Worm (Caenorhabditis elegans) whole organism, late embryonic: ENCODE measurements around the gene F28H7.3.

ENCODE experiments used
- K02D7.2 ChIP-seq: sonication (generic microtip); optimal IDR thresholded peaks from 2 replicates; lab custom pipeline; 2017; ENCODE audit warnings: mild to moderate bottlenecking, missing genetic modification characterization, missing compliant biosample characterization
- ceh-24 ChIP-seq: sonication (generic microtip); optimal IDR thresholded peaks from 2 replicates; lab custom pipeline; 2016; ENCODE audit warnings: mild to moderate bottlenecking, missing genetic modification characterization, missing compliant biosample characterization
- lin-11 ChIP-seq: fragments of 200-800 bp; sonication (Bioruptor generic); optimal IDR thresholded peaks from 2 replicates; lab custom pipeline; 2018; ENCODE audit warnings: mild to moderate bottlenecking, missing genetic modification characterization, missing compliant biosample characterization
- nhr-11 ChIP-seq: fragments of 150-350 bp; optimal IDR thresholded peaks from 2 replicates; lab custom pipeline; 2014; ENCODE audit warnings: missing biosample characterization, missing genetic modification characterization
- tbx-7 ChIP-seq: sonication (generic microtip); optimal IDR thresholded peaks from 2 replicates; lab custom pipeline; 2016; ENCODE audit warnings: missing genotype, missing genetic modification characterization, missing compliant biosample characterization
- unc-42 ChIP-seq: sonication (generic microtip); optimal IDR thresholded peaks from 2 replicates; lab custom pipeline; 2016; ENCODE audit warnings: missing genotype, missing genetic modification characterization, missing compliant biosample characterization
- unc-55 ChIP-seq: sonication (generic microtip); optimal IDR thresholded peaks from 2 replicates; lab custom pipeline; 2017; ENCODE audit warnings: missing biosample characterization, missing genetic modification reagents, missing genetic modification characterization
- unc-86 ChIP-seq: sonication (generic microtip); optimal IDR thresholded peaks from 2 replicates; lab custom pipeline; 2016; ENCODE audit warnings: missing genetic modification characterization, missing compliant biosample characterization

DNA sequence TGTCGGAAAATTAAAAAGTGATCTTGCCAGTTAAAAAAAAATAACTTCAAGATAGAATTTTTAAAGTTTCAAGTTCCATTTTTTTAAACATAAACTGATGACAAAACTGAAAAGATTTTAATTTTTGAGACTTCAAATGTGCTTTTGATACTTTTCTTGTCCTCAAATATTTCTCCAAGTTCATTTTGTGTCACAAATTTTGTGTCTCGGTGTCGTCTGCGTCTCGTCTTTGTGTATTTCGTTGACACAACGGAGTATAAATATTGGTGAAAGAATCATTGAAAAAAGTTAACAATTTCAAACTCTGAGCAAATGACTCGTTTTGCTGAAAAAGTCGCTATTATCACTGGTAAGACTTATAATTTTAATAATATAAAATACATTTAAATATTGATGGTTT is 33.4 kb upstream of the F28H7.3 start, which contains the start of gene D1054.8:
- no peak for TF ChIP-seq unc-55 (GFP tag; lab: Kevin White, UChicago)
- no peak for TF ChIP-seq ceh-24 (tag; lab: Kevin White, UChicago)
- no peak for TF ChIP-seq unc-42 (tag; lab: Kevin White, UChicago)
- TF ChIP-seq unc-86 (tag; lab: Kevin White, UChicago), result no peak
- no peak for TF ChIP-seq K02D7.2 (tag; lab: Kevin White, UChicago)
- no peak for TF ChIP-seq tbx-7
- no peak for TF ChIP-seq nhr-11 (tag; lab: Kevin White, UChicago)
- no peak for TF ChIP-seq lin-11 (tag; lab: Kevin White, UChicago)
